Fruit fly (Drosophila melanogaster) whole organism, pupa: ENCODE results near the gene CG6294.

ENCODE experiments used
- CG10348 ChIP-seq: fragments of 200-800 bp; sonication (Bioruptor generic); IDR thresholded peaks from 2 replicates; pipeline ENCODE4 v1.3.6; 2022; ENCODE audit warnings: missing biosample characterization, missing genetic modification characterization
- CG13204 ChIP-seq: fragments of 200-800 bp; sonication (Bioruptor generic); optimal IDR thresholded peaks from 2 replicates; lab custom pipeline; 2018; ENCODE audit warnings: missing biosample characterization, mild to moderate bottlenecking, missing genetic modification characterization, moderate library complexity
- CG14655 ChIP-seq: fragments of 200-800 bp; sonication (Bioruptor generic); optimal IDR thresholded peaks from 3 replicates; lab custom pipeline; 2017; ENCODE audit warnings: mild to moderate bottlenecking, missing biosample characterization, missing genetic modification reagents, missing genetic modification characterization
- CG17806 ChIP-seq: fragments of 200-800 bp; sonication (Bioruptor generic); optimal IDR thresholded peaks from 2 replicates; lab custom pipeline; 2018; ENCODE audit warnings: missing biosample characterization, mild to moderate bottlenecking, missing genetic modification characterization, moderate library complexity
- CG32121 ChIP-seq: fragments of 200-800 bp; sonication (Bioruptor generic); IDR thresholded peaks from 2 replicates; pipeline ENCODE4 v1.3.6; 2022; ENCODE audit warnings: missing biosample characterization, missing genetic modification characterization
- CG34367 ChIP-seq: fragments of 200-800 bp; sonication (Bioruptor generic); optimal IDR thresholded peaks from 2 replicates; lab custom pipeline; 2018; ENCODE audit warnings: missing biosample characterization, mild to moderate bottlenecking, missing genetic modification characterization
- CG4496 ChIP-seq: fragments of 200-800 bp; sonication (Bioruptor generic); IDR thresholded peaks from 3 replicates; pipeline ENCODE4 v1.3.6; 2022; ENCODE audit warnings: missing biosample characterization, missing genetic modification characterization
- CG8301 ChIP-seq: fragments of 200-800 bp; sonication (Bioruptor generic); optimal IDR thresholded peaks from 2 replicates; lab custom pipeline; 2018; ENCODE audit warnings: missing biosample characterization, mild to moderate bottlenecking, missing genetic modification characterization
- CG9948 ChIP-seq: fragments of 200-800 bp; sonication (Bioruptor generic); optimal IDR thresholded peaks from 2 replicates; lab custom pipeline; 2018; ENCODE audit warnings: missing biosample characterization, mild to moderate bottlenecking, missing genetic modification characterization, moderate library complexity
- EcR ChIP-seq: fragments of 200-800 bp; sonication (Bioruptor generic); optimal IDR thresholded peaks from 3 replicates; lab custom pipeline; 2019; ENCODE audit warnings: missing biosample characterization, missing genetic modification characterization, mild to moderate bottlenecking, moderate library complexity, missing genetic modification reagents
- Pif1A ChIP-seq: fragments of 200-800 bp; sonication (Bioruptor generic); optimal IDR thresholded peaks from 3 replicates; lab custom pipeline; 2016; ENCODE audit warnings: missing biosample characterization, missing genetic modification characterization
- Pif1B ChIP-seq: fragments of 200-800 bp; sonication (Bioruptor generic); optimal IDR thresholded peaks from 3 replicates; lab custom pipeline; 2016; ENCODE audit warnings: missing biosample characterization, missing genetic modification characterization
- Snoo ChIP-seq: fragments of 200-800 bp; sonication (Bioruptor generic); optimal IDR thresholded peaks from 3 replicates; lab custom pipeline; 2017; ENCODE audit warnings: missing biosample characterization, mild to moderate bottlenecking, missing genetic modification characterization, inconsistent platforms
- rn ChIP-seq: fragments of 200-800 bp; sonication (Bioruptor generic); IDR thresholded peaks from 2 replicates; pipeline ENCODE4 v1.3.6; 2022; ENCODE audit warnings: missing biosample characterization, missing genetic modification characterization

DNA sequence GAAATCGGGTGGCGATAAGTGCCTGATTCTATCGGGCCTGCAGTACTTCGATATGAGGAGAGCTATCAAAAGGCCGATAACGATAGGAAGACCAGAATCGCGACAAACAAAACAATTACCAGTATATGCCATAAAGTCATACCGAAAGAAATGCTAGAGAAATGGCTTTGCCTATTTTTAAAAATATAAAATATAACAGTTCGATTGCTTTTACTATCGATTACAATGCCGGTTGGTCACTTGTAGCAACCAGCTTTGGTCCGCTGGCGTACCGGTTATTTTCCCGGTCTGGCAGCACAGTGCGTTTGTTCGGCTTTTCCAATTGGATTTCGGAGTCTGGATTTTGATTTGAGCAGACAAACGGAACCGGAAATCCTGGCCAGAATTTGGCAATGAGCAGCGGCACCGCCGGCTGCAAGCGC lies at the start of gene CG6294, which contains the start of the genes shtd and CG6299:
- TF ChIP-seq Snoo (tag; lab: Kevin White, UChicago) (no peak), CG8301 (no peak), CG32121 (GFP tag; lab: Robert Waterston, UW) (no peak), Pif1B (GFP tag; lab: Kevin White, UChicago) (no peak), CG14655 (GFP tag; lab: Kevin White, UChicago) (no peak), EcR (no peak), CG13204 (no peak), CG17806 (tag; lab: Kevin White, UChicago) (no peak), CG10348 (GFP tag; lab: Robert Waterston, UW) (no peak), rn (GFP tag; lab: Robert Waterston, UW) (no peak), Pif1A (no peak), CG9948 (tag; lab: Kevin White, UChicago) (no peak), CG4496 (GFP tag; lab: Robert Waterston, UW) (no peak), CG34367 (tag; lab: Kevin White, UChicago) (no peak)
